Fruit fly (Drosophila melanogaster) whole organism, embryonic: Measurements from ENCODE around the gene cpx.

Source experiments
- ATbp ChIP-seq: fragments of 200-800 bp; sonication (Bioruptor generic); optimal IDR thresholded peaks from 2 replicates; lab custom pipeline; 2017; ENCODE audit warnings: missing biosample characterization, mild to moderate bottlenecking, missing genetic modification characterization, missing genetic modification reagents
- Blimp-1 ChIP-seq: fragments of 200-800 bp; sonication (Bioruptor generic); optimal IDR thresholded peaks from 3 replicates; lab custom pipeline; 2018; ENCODE audit warnings: missing biosample characterization, missing genetic modification characterization, mild to moderate bottlenecking, moderate library complexity, missing genetic modification reagents
- CG10565 ChIP-seq: fragments of 200-800 bp; sonication (Bioruptor generic); optimal IDR thresholded peaks from 3 replicates; lab custom pipeline; 2016; ENCODE audit warnings: missing biosample characterization, mild to moderate bottlenecking, missing genetic modification characterization
- CG11696 ChIP-seq: fragments of 200-800 bp; sonication (Bioruptor generic); IDR thresholded peaks from 2 replicates; pipeline ENCODE4 v1.3.6; 2022; ENCODE audit warnings: missing biosample characterization, missing genetic modification characterization
- CG12769 ChIP-seq: fragments of 200-800 bp; sonication (Bioruptor generic); optimal IDR thresholded peaks from 2 replicates; lab custom pipeline; 2019; ENCODE audit warnings: missing biosample characterization, mild to moderate bottlenecking, missing genetic modification characterization, moderate library complexity
- CG18476 ChIP-seq: fragments of 200-800 bp; sonication (Bioruptor generic); optimal IDR thresholded peaks from 2 replicates; lab custom pipeline; 2016; ENCODE audit warnings: missing biosample characterization, mild to moderate bottlenecking, missing genetic modification characterization
- CG2199 ChIP-seq: fragments of 200-800 bp; sonication (Bioruptor generic); IDR thresholded peaks from 3 replicates; pipeline ENCODE4 v1.3.6; 2022; ENCODE audit warnings: missing biosample characterization, missing genetic modification characterization
- CG4282 ChIP-seq: fragments of 200-800 bp; sonication (Bioruptor generic); optimal IDR thresholded peaks from 2 replicates; lab custom pipeline; 2016; ENCODE audit warnings: missing biosample characterization, missing genetic modification characterization
- CG5245 ChIP-seq: fragments of 200-800 bp; sonication (Bioruptor generic); optimal IDR thresholded peaks from 3 replicates; lab custom pipeline; 2016; ENCODE audit warnings: missing biosample characterization, missing genetic modification characterization
- CG6175 ChIP-seq: fragments of 200-800 bp; sonication (Bioruptor generic); IDR thresholded peaks from 3 replicates; pipeline ENCODE4 v1.3.6; 2022; ENCODE audit warnings: missing biosample characterization, missing genetic modification characterization
- CG6254 ChIP-seq: fragments of 200-800 bp; sonication (Bioruptor generic); optimal IDR thresholded peaks from 3 replicates; lab custom pipeline; 2017; ENCODE audit warnings: mild to moderate bottlenecking, missing biosample characterization, missing genetic modification reagents, missing genetic modification characterization
- CG6854 ChIP-seq: fragments of 200-800 bp; sonication (Bioruptor generic); optimal IDR thresholded peaks from 3 replicates; lab custom pipeline; 2017; ENCODE audit warnings: missing biosample characterization, mild to moderate bottlenecking, missing genetic modification characterization
- CG7963 ChIP-seq: fragments of 200-800 bp; sonication (Bioruptor generic); IDR thresholded peaks from 3 replicates; pipeline ENCODE4 v1.3.6; 2022; ENCODE audit warnings: missing biosample characterization, missing genetic modification characterization; ENCODE audit not compliant: partially characterized antibody
- CG8359 ChIP-seq: fragments of 200-800 bp; sonication (Bioruptor generic); optimal IDR thresholded peaks from 2 replicates; lab custom pipeline; 2017; ENCODE audit warnings: missing biosample characterization, mild to moderate bottlenecking, missing genetic modification characterization, borderline replicate concordance
- CG9215 ChIP-seq: fragments of 200-800 bp; sonication (Bioruptor generic); IDR thresholded peaks from 2 replicates; pipeline ENCODE4 v1.3.6; 2022; ENCODE audit warnings: missing biosample characterization, missing genetic modification characterization
- CHES-1-like ChIP-seq: fragments of 200-800 bp; sonication (Bioruptor generic); optimal IDR thresholded peaks from 2 replicates; lab custom pipeline; 2016; ENCODE audit warnings: missing biosample characterization, missing genetic modification characterization
- CTCF ChIP-seq: fragments of 200-800 bp; sonication (Bioruptor generic); optimal IDR thresholded peaks from 2 replicates; lab custom pipeline; 2017; ENCODE audit warnings: missing biosample characterization, mild to moderate bottlenecking, missing genetic modification characterization, moderate library complexity
- CoRest ChIP-seq: fragments of 200-800 bp; sonication (Bioruptor generic); optimal IDR thresholded peaks from 3 replicates; lab custom pipeline; 2018; ENCODE audit warnings: missing biosample characterization, mild to moderate bottlenecking, missing genetic modification characterization, moderate library complexity
- Ets65A ChIP-seq: fragments of 200-800 bp; sonication (Bioruptor generic); peaks from one replicate; lab custom pipeline; 2016; ENCODE audit warnings: missing biosample characterization, missing genetic modification characterization
- HLHmδ ChIP-seq: fragments of 200-800 bp; sonication (Bioruptor generic); optimal IDR thresholded peaks from 2 replicates; lab custom pipeline; 2018; ENCODE audit warnings: missing biosample characterization, mild to moderate bottlenecking, missing genetic modification characterization, moderate library complexity
- Pdp1 ChIP-seq, 2 experiments: fragments of 200-800 bp; sonication (Bioruptor generic); optimal IDR thresholded peaks; 3 replicates each; lab custom pipeline; 2016; ENCODE audit warnings: missing biosample characterization in 2 of 2, missing genetic modification characterization in 2 of 2, mild to moderate bottlenecking in 1 of 2, moderate library complexity in 1 of 2
- Stat92E ChIP-seq, 3 experiments: fragments of >200 bp in 2 of 3; fragments of 200-800 bp in 1 of 3; sonication (Bioruptor generic) in 1 of 3; optimal IDR thresholded peaks; 2 replicates each; lab custom pipeline; 2017 to 2019; ENCODE audit warnings: missing biosample characterization in 3 of 3, missing genetic modification characterization in 3 of 3, mild to moderate bottlenecking in 1 of 3, moderate library complexity in 1 of 3
- Usf ChIP-seq: fragments of 200-800 bp; sonication (Bioruptor generic); optimal IDR thresholded peaks from 2 replicates; lab custom pipeline; 2017; ENCODE audit warnings: missing genotype, missing biosample characterization, missing genetic modification characterization
- abd-A ChIP-seq: fragments of 200-800 bp; sonication (Bioruptor generic); optimal IDR thresholded peaks from 3 replicates; lab custom pipeline; 2019; ENCODE audit warnings: missing biosample characterization, mild to moderate bottlenecking, missing genetic modification characterization, moderate library complexity
- chinmo ChIP-seq: fragments of 200-800 bp; sonication (Bioruptor generic); IDR thresholded peaks from 4 replicates; pipeline ENCODE4 v1.3.6; 2022; ENCODE audit warnings: missing biosample characterization, missing genetic modification characterization; ENCODE audit not compliant: partially characterized antibody
- ci ChIP-seq: fragments of 200-800 bp; sonication (Bioruptor generic); IDR thresholded peaks from 3 replicates; pipeline ENCODE4 v1.3.6; 2022; ENCODE audit warnings: missing biosample characterization, missing genetic modification characterization
- en ChIP-seq: fragments of 200-800 bp; sonication (Bioruptor generic); optimal IDR thresholded peaks from 2 replicates; lab custom pipeline; 2016; ENCODE audit warnings: missing biosample characterization, missing genetic modification characterization
- gro ChIP-seq: fragments of 200-800 bp; sonication (Bioruptor generic); optimal IDR thresholded peaks from 2 replicates; lab custom pipeline; 2016; ENCODE audit warnings: missing biosample characterization, missing genetic modification characterization
- hkb ChIP-seq, 2 experiments: fragments of 200-800 bp in 1 of 2; fragments of >200 bp in 1 of 2; sonication (Bioruptor generic) in 1 of 2; IDR thresholded peaks in 1 of 2; optimal IDR thresholded peaks in 1 of 2; 2 replicates each; pipeline versions ENCODE4 v1.3.6 to Lab custom; 2017 to 2022; ENCODE audit warnings: missing biosample characterization in 1 of 2, missing genetic modification characterization in 1 of 2
- mirr ChIP-seq: fragments of 200-800 bp; sonication (Bioruptor generic); optimal IDR thresholded peaks from 3 replicates; lab custom pipeline; 2018; ENCODE audit warnings: missing biosample characterization, mild to moderate bottlenecking, missing genetic modification characterization
- oc ChIP-seq: fragments of 200-800 bp; sonication (Bioruptor generic); optimal IDR thresholded peaks from 2 replicates; lab custom pipeline; 2018; ENCODE audit warnings: missing biosample characterization, mild to moderate bottlenecking, missing genetic modification characterization, moderate library complexity
- onecut ChIP-seq: fragments of 200-800 bp; sonication (Bioruptor generic); IDR thresholded peaks from 2 replicates; pipeline ENCODE4 v1.3.6; 2022; ENCODE audit warnings: missing biosample characterization, missing genetic modification characterization
- otp ChIP-seq: fragments of 200-800 bp; sonication (Bioruptor generic); IDR thresholded peaks from 3 replicates; pipeline ENCODE4, ENCODE4 v1.3.6; 2022; ENCODE audit warnings: missing biosample characterization, missing genetic modification characterization
- pzg ChIP-seq: fragments of 200-800 bp; sonication (Bioruptor generic); optimal IDR thresholded peaks from 3 replicates; lab custom pipeline; 2018; ENCODE audit warnings: missing biosample characterization, mild to moderate bottlenecking, missing genetic modification characterization, moderate library complexity
- ro ChIP-seq: fragments of 200-800 bp; sonication (Bioruptor generic); IDR thresholded peaks from 2 replicates; pipeline ENCODE4 v1.3.6; 2022; ENCODE audit warnings: missing biosample characterization, missing genetic modification characterization
- slp2 ChIP-seq: fragments of 200-800 bp; sonication (Bioruptor generic); optimal IDR thresholded peaks from 2 replicates; lab custom pipeline; 2016; ENCODE audit warnings: missing biosample characterization, missing genetic modification characterization
- tll ChIP-seq, 2 experiments: fragments of 200-800 bp in 1 of 2; fragments of >200 bp in 1 of 2; sonication (Bioruptor generic) in 1 of 2; optimal IDR thresholded peaks; 2 replicates each; lab custom pipeline; 2017 to 2019; ENCODE audit warnings: missing biosample characterization in 2 of 2, missing genetic modification characterization in 2 of 2, mild to moderate bottlenecking in 1 of 2, moderate library complexity in 1 of 2
- usp ChIP-seq: fragments of >200 bp; optimal IDR thresholded peaks from 2 replicates; lab custom pipeline; 2017; ENCODE audit warnings: missing biosample characterization, missing genetic modification characterization
- vvl ChIP-seq: fragments of 200-800 bp; sonication (Bioruptor generic); IDR thresholded peaks from 2 replicates; pipeline ENCODE4 v1.3.6; 2022; ENCODE audit warnings: missing biosample characterization, missing genetic modification characterization

Gene cpx

dm6 chr3R:4243096-4243940, 36.7 kb upstream of the cpx start, which contains the start of gene CG34305 (continued):
- peak; percentile 17 for TF ChIP-seq CoRest (tag; lab: Kevin White, UChicago)
- TF ChIP-seq CG6854 (GFP tag; lab: Kevin White, UChicago): no peak
- no peak for TF ChIP-seq mirr
- no peak for TF ChIP-seq CG4282 (GFP tag; lab: Kevin White, UChicago)
- no peak for TF ChIP-seq Stat92E (GFP tag; optimal IDR thresholded peaks at IDR 0.05; lab: Kevin White, UChicago)
- no peak for TF ChIP-seq ATbp (GFP tag; lab: Kevin White, UChicago)
- TF ChIP-seq tll (GFP tag; optimal IDR thresholded peaks at IDR 0.05; lab: Kevin White, UChicago): no peak
- TF ChIP-seq Pdp1 (GFP tag; optimal IDR thresholded peaks at IDR 0.05; lab: Kevin White, UChicago): peak in 1 of 2 experiments; percentile 15
- TF ChIP-seq CG11696 (GFP tag; lab: Robert Waterston, UW): no peak
- TF ChIP-seq CG6254: no peak

DNA sequence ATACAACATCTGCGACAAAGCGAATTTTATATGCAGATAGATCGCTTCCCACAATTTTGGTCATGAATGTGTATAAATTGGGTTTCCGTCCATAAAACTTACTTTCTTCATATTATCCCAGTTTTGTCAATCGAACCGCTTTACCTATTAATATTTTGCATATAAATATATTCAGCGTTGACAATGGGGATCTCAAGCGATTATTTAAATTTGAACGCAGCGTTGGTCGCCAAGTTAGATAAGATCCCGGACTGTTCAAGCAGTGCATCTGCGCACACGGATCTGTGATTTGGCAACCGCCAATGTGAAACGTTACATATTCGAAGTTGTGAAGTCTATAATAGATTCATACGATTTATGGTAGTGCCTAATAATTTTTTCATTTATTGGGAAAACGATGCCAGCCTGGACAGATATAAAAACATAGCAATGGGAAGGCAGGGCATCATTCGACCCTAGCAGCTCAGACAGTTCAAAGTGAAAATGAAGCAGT, 33.4 kb upstream of the cpx start, which contains the start of gene TwdlF:
Gene TwdlF, plus strand, starts transcription at position 443 of the 493 bp plus-strand sequence.
- TF ChIP-seq Usf (no peak), Pdp1 (GFP tag; optimal IDR thresholded peaks at IDR 0.05; lab: Kevin White, UChicago) (peak in 1 of 2 experiments; percentile 7), otp (GFP tag; lab: Robert Waterston, UW) (no peak), ci (GFP tag; lab: Robert Waterston, UW) (no peak), usp (no peak), CG10565 (GFP tag; lab: Kevin White, UChicago) (no peak), CG6175 (GFP tag; lab: Robert Waterston, UW) (no peak), CG5245 (no peak), CG2199 (GFP tag; lab: Robert Waterston, UW) (no peak), CG8359 (GFP tag; lab: Kevin White, UChicago) (no peak), CG7963 (GFP tag; lab: Robert Waterston, UW) (no peak), onecut (GFP tag; lab: Robert Waterston, UW) (no peak), gro (no peak), hkb (optimal IDR thresholded peaks at IDR 0.05; lab: Kevin White, UChicago) (no peak), hkb (GFP tag; IDR thresholded peaks at IDR 0.05; lab: Robert Waterston, UW) (no peak), HLHmδ (GFP tag; lab: Kevin White, UChicago) (no peak), CTCF (GFP tag; lab: Kevin White, UChicago) (no peak), en (GFP tag; lab: Kevin White, UChicago) (no peak), CG18476 (GFP tag; lab: Kevin White, UChicago) (no peak), oc (peak; percentile 67), slp2 (GFP tag; lab: Kevin White, UChicago) (no peak), CG9215 (no peak), vvl (peak; percentile 58; the same call in 1 of the 2 replicates), abd-A (peak; percentile 25), CHES-1-like (GFP tag; lab: Kevin White, UChicago) (no peak)

- TF ChIP-seq CG12769 (tag; lab: Kevin White, UChicago): peak; percentile 74
- TF ChIP-seq ro (GFP tag; lab: Robert Waterston, UW): no peak
- TF ChIP-seq Blimp-1 (GFP tag; lab: Kevin White, UChicago): peak; percentile 83
- TF ChIP-seq pzg (GFP tag; lab: Kevin White, UChicago): no peak
- TF ChIP-seq vvl: peak; percentile 66; the same call in 1 of the 2 replicates
- 0 out of 4 replicates have a peak, but pooled peaks have one; percentile 57 for TF ChIP-seq chinmo
- peak; percentile 25 for TF ChIP-seq Ets65A (GFP tag; lab: Kevin White, UChicago)
- TF ChIP-seq, all 482 proteins: peak for 5
These were observed 30.1 kb upstream of the cpx start for dm6 chr3R:4249947-4250346.
